Fruit fly (Drosophila melanogaster) whole organism, embryonic: ENCODE results near the gene Pex7.

Experiments used
- ATbp ChIP-seq: fragments of 200-800 bp; sonication (Bioruptor generic); optimal IDR thresholded peaks from 2 replicates; lab custom pipeline; 2017; ENCODE audit warnings: missing biosample characterization, mild to moderate bottlenecking, missing genetic modification characterization, missing genetic modification reagents
- Adf1 ChIP-seq: fragments of 200-800 bp; sonication (Bioruptor generic); IDR thresholded peaks from 2 replicates; pipeline ENCODE4 v1.3.6; 2022; ENCODE audit warnings: missing biosample characterization, missing genetic modification characterization
- CG10543 ChIP-seq: fragments of 200-800 bp; sonication (Bioruptor generic); optimal IDR thresholded peaks from 3 replicates; lab custom pipeline; 2017; ENCODE audit warnings: missing biosample characterization, mild to moderate bottlenecking, missing genetic modification characterization, moderate library complexity
- CG11398 ChIP-seq: fragments of 200-800 bp; sonication (Bioruptor generic); optimal IDR thresholded peaks from 2 replicates; lab custom pipeline; 2016; ENCODE audit warnings: missing biosample characterization, missing genetic modification characterization
- CG12299 ChIP-seq: fragments of 200-800 bp; sonication (Bioruptor generic); optimal IDR thresholded peaks from 2 replicates; lab custom pipeline; 2018; ENCODE audit warnings: missing biosample characterization, mild to moderate bottlenecking, missing genetic modification characterization
- CG1233 ChIP-seq: fragments of 200-800 bp; sonication (Bioruptor generic); optimal IDR thresholded peaks from 4 replicates; lab custom pipeline; 2018; ENCODE audit warnings: missing biosample characterization, mild to moderate bottlenecking, missing genetic modification characterization
- CG12391 ChIP-seq: fragments of 200-800 bp; sonication (Bioruptor generic); optimal IDR thresholded peaks from 3 replicates; lab custom pipeline; 2018; ENCODE audit warnings: missing biosample characterization, mild to moderate bottlenecking, missing genetic modification characterization, moderate library complexity
- CG12659 ChIP-seq: fragments of 200-800 bp; sonication (Bioruptor generic); optimal IDR thresholded peaks from 3 replicates; lab custom pipeline; 2017; ENCODE audit warnings: mild to moderate bottlenecking, missing biosample characterization, missing genetic modification reagents, missing genetic modification characterization
- CG12769 ChIP-seq: fragments of 200-800 bp; sonication (Bioruptor generic); optimal IDR thresholded peaks from 2 replicates; lab custom pipeline; 2019; ENCODE audit warnings: missing biosample characterization, mild to moderate bottlenecking, missing genetic modification characterization, moderate library complexity
- CG13123 ChIP-seq: fragments of 200-800 bp; sonication (Bioruptor generic); optimal IDR thresholded peaks from 2 replicates; lab custom pipeline; 2016; ENCODE audit warnings: missing biosample characterization, missing genetic modification characterization
- CG17361 ChIP-seq: fragments of 200-800 bp; sonication (Bioruptor generic); IDR thresholded peaks from 3 replicates; pipeline ENCODE4 v1.3.6; 2022; ENCODE audit warnings: missing biosample characterization, missing genetic modification characterization
- CG17829 ChIP-seq: fragments of 200-800 bp; optimal IDR thresholded peaks from 2 replicates; lab custom pipeline; 2019; ENCODE audit warnings: missing biosample characterization, mild to moderate bottlenecking, missing genetic modification characterization, moderate library complexity
- CG3065 ChIP-seq: fragments of 200-800 bp; sonication (Bioruptor generic); optimal IDR thresholded peaks from 2 replicates; lab custom pipeline; 2016; ENCODE audit warnings: missing biosample characterization, missing genetic modification characterization
- CG3163 ChIP-seq: fragments of 200-800 bp; sonication (Bioruptor generic); optimal IDR thresholded peaks from 3 replicates; lab custom pipeline; 2016; ENCODE audit warnings: missing biosample characterization, missing genetic modification characterization
- CG42726 ChIP-seq: fragments of 200-800 bp; sonication (Bioruptor generic); IDR thresholded peaks from 2 replicates; pipeline ENCODE4 v1.3.6; 2022; ENCODE audit warnings: missing biosample characterization, missing genetic modification characterization; ENCODE audit not compliant: partially characterized antibody
- CG5180 ChIP-seq: fragments of 200-800 bp; sonication (Bioruptor generic); optimal IDR thresholded peaks from 3 replicates; lab custom pipeline; 2017; ENCODE audit warnings: missing biosample characterization, missing genetic modification characterization, mild to moderate bottlenecking, moderate library complexity, missing genetic modification reagents
- CG6765 ChIP-seq: fragments of 200-800 bp; sonication (Bioruptor generic); optimal IDR thresholded peaks from 3 replicates; lab custom pipeline; 2017; ENCODE audit warnings: missing biosample characterization, mild to moderate bottlenecking, missing genetic modification characterization
- CG7357 ChIP-seq: fragments of 200-800 bp; sonication (Bioruptor generic); IDR thresholded peaks from 3 replicates; pipeline ENCODE4 v1.3.6; 2022; ENCODE audit warnings: missing biosample characterization, missing genetic modification characterization
- CG7786 ChIP-seq: fragments of 200-800 bp; sonication (Bioruptor generic); optimal IDR thresholded peaks from 2 replicates; lab custom pipeline; 2016; ENCODE audit warnings: missing biosample characterization, missing genetic modification characterization
- CG7839 ChIP-seq: fragments of 200-800 bp; sonication (Bioruptor generic); optimal IDR thresholded peaks from 3 replicates; lab custom pipeline; 2018; ENCODE audit warnings: missing biosample characterization, mild to moderate bottlenecking, missing genetic modification characterization, moderate library complexity
- CG8944 ChIP-seq: fragments of 200-800 bp; sonication (Bioruptor generic); optimal IDR thresholded peaks from 3 replicates; lab custom pipeline; 2016; ENCODE audit warnings: missing biosample characterization, missing genetic modification characterization
- CG9437 ChIP-seq: fragments of 200-800 bp; sonication (Bioruptor generic); optimal IDR thresholded peaks from 2 replicates; lab custom pipeline; 2018; ENCODE audit warnings: missing biosample characterization, mild to moderate bottlenecking, missing genetic modification characterization
- CG9876 ChIP-seq: fragments of 200-800 bp; sonication (Bioruptor generic); optimal IDR thresholded peaks from 2 replicates; lab custom pipeline; 2016; ENCODE audit warnings: missing biosample characterization, missing genetic modification characterization
- Deaf1 ChIP-seq: fragments of 200-800 bp; optimal IDR thresholded peaks from 3 replicates; lab custom pipeline; 2019; ENCODE audit warnings: missing biosample characterization, mild to moderate bottlenecking, missing genetic modification characterization, moderate library complexity
- Hand ChIP-seq: fragments of 200-800 bp; sonication (Bioruptor generic); optimal IDR thresholded peaks from 2 replicates; lab custom pipeline; 2017; ENCODE audit warnings: mild to moderate bottlenecking, missing biosample characterization, missing genetic modification reagents, missing genetic modification characterization
- MBD-R2 ChIP-seq: fragments of 200-800 bp; sonication (Bioruptor generic); IDR thresholded peaks from 2 replicates; pipeline ENCODE4 v1.3.6; 2022; ENCODE audit warnings: missing biosample characterization, missing genetic modification characterization
- Med ChIP-seq: fragments of 200-800 bp; sonication (Bioruptor generic); peaks from one replicate; lab custom pipeline; 2016; ENCODE audit warnings: missing biosample characterization, missing genetic modification characterization, mild to moderate bottlenecking, inconsistent platforms, moderate library complexity
- Sry-δ ChIP-seq: fragments of 200-800 bp; sonication (Bioruptor generic); optimal IDR thresholded peaks from 2 replicates; lab custom pipeline; 2016; ENCODE audit warnings: missing biosample characterization, missing genetic modification characterization
- ac ChIP-seq: fragments of 200-800 bp; sonication (Bioruptor generic); optimal IDR thresholded peaks from 3 replicates; lab custom pipeline; 2017; ENCODE audit warnings: missing biosample characterization, mild to moderate bottlenecking, missing genetic modification characterization
- br ChIP-seq: fragments of >200 bp; optimal IDR thresholded peaks from 2 replicates; lab custom pipeline; 2017
- cas ChIP-seq: fragments of 200-800 bp; sonication (Bioruptor generic); IDR thresholded peaks from 2 replicates; pipeline ENCODE4 v1.3.6; 2022; ENCODE audit warnings: missing biosample characterization, missing genetic modification characterization
- cg ChIP-seq: fragments of 200-800 bp; sonication (Bioruptor generic); optimal IDR thresholded peaks from 3 replicates; lab custom pipeline; 2019; ENCODE audit warnings: missing biosample characterization, mild to moderate bottlenecking, missing genetic modification characterization, moderate library complexity
- crc ChIP-seq: fragments of 200-800 bp; sonication (Bioruptor generic); optimal IDR thresholded peaks from 2 replicates; lab custom pipeline; 2016; ENCODE audit warnings: missing biosample characterization, missing genetic modification characterization
- crol ChIP-seq: fragments of 200-800 bp; sonication (Bioruptor generic); IDR thresholded peaks from 2 replicates; pipeline ENCODE4 v1.3.6; 2022; ENCODE audit warnings: missing biosample characterization, missing genetic modification characterization
- eyg ChIP-seq: fragments of 200-800 bp; sonication (Bioruptor generic); optimal IDR thresholded peaks from 3 replicates; lab custom pipeline; 2016; ENCODE audit warnings: missing biosample characterization, missing genetic modification characterization
- fu2 ChIP-seq: fragments of 200-800 bp; sonication (Bioruptor generic); optimal IDR thresholded peaks from 2 replicates; lab custom pipeline; 2016; ENCODE audit warnings: missing biosample characterization, missing genetic modification characterization
- hb ChIP-seq: fragments of 200-800 bp; sonication (Bioruptor generic); IDR thresholded peaks from 3 replicates; pipeline ENCODE4 v1.3.6; 2022; ENCODE audit warnings: missing biosample characterization, missing genetic modification characterization; ENCODE audit not compliant: partially characterized antibody
- inv ChIP-seq: fragments of 200-800 bp; sonication (Bioruptor generic); IDR thresholded peaks from 2 replicates; pipeline ENCODE4 v1.3.6; 2022; ENCODE audit warnings: missing biosample characterization, missing genetic modification characterization; ENCODE audit not compliant: partially characterized antibody
- nom ChIP-seq: fragments of 200-800 bp; sonication (Bioruptor generic); optimal IDR thresholded peaks from 2 replicates; lab custom pipeline; 2017; ENCODE audit warnings: missing biosample characterization, missing genetic modification characterization, mild to moderate bottlenecking, moderate library complexity, missing genetic modification reagents
- oc ChIP-seq: fragments of 200-800 bp; sonication (Bioruptor generic); optimal IDR thresholded peaks from 2 replicates; lab custom pipeline; 2018; ENCODE audit warnings: missing biosample characterization, mild to moderate bottlenecking, missing genetic modification characterization, moderate library complexity
- org-1 ChIP-seq: fragments of 200-800 bp; sonication (Bioruptor generic); optimal IDR thresholded peaks from 2 replicates; lab custom pipeline; 2017; ENCODE audit warnings: missing biosample characterization, missing genetic modification characterization
- phol ChIP-seq: fragments of 200-800 bp; sonication (Bioruptor generic); optimal IDR thresholded peaks from 3 replicates; lab custom pipeline; 2018; ENCODE audit warnings: missing biosample characterization, mild to moderate bottlenecking, missing genetic modification characterization, moderate library complexity
- pnt ChIP-seq: fragments of 200-800 bp; sonication (Bioruptor generic); optimal IDR thresholded peaks from 3 replicates; lab custom pipeline; 2016; ENCODE audit warnings: missing biosample characterization, missing genetic modification characterization
- sd ChIP-seq: fragments of 200-800 bp; sonication (Bioruptor generic); optimal IDR thresholded peaks from 3 replicates; lab custom pipeline; 2018; ENCODE audit warnings: missing biosample characterization, mild to moderate bottlenecking, missing genetic modification characterization, moderate library complexity
- shn ChIP-seq: fragments of 200-800 bp; sonication (Bioruptor generic); optimal IDR thresholded peaks from 3 replicates; lab custom pipeline; 2016; ENCODE audit warnings: missing biosample characterization, missing genetic modification characterization
- slp2 ChIP-seq: fragments of 200-800 bp; sonication (Bioruptor generic); optimal IDR thresholded peaks from 2 replicates; lab custom pipeline; 2016; ENCODE audit warnings: missing biosample characterization, missing genetic modification characterization
- stc ChIP-seq: fragments of 200-800 bp; sonication (Bioruptor generic); IDR thresholded peaks from 2 replicates; pipeline ENCODE4 v1.3.6; 2022; ENCODE audit warnings: missing biosample characterization, missing genetic modification characterization
- tna ChIP-seq: fragments of 200-800 bp; sonication (Bioruptor generic); IDR thresholded peaks from 2 replicates; pipeline ENCODE4 v1.3.6; 2022; ENCODE audit warnings: missing biosample characterization, missing genetic modification characterization; ENCODE audit not compliant: partially characterized antibody
- vfl ChIP-seq: fragments of 200-800 bp; sonication (Bioruptor generic); optimal IDR thresholded peaks from 2 replicates; lab custom pipeline; 2016; ENCODE audit warnings: missing biosample characterization, missing genetic modification characterization
- vvl ChIP-seq: fragments of 200-800 bp; sonication (Bioruptor generic); IDR thresholded peaks from 2 replicates; pipeline ENCODE4 v1.3.6; 2022; ENCODE audit warnings: missing biosample characterization, missing genetic modification characterization
- wdn ChIP-seq: fragments of 200-800 bp; sonication (Bioruptor generic); IDR thresholded peaks from 2 replicates; pipeline ENCODE4 v1.3.6; 2022; ENCODE audit warnings: missing biosample characterization, missing genetic modification characterization
- zfh2 ChIP-seq: fragments of 200-800 bp; sonication (Bioruptor generic); optimal IDR thresholded peaks from 2 replicates; lab custom pipeline; 2016; ENCODE audit warnings: missing biosample characterization, missing genetic modification characterization

Gene Pex7

DNA sequence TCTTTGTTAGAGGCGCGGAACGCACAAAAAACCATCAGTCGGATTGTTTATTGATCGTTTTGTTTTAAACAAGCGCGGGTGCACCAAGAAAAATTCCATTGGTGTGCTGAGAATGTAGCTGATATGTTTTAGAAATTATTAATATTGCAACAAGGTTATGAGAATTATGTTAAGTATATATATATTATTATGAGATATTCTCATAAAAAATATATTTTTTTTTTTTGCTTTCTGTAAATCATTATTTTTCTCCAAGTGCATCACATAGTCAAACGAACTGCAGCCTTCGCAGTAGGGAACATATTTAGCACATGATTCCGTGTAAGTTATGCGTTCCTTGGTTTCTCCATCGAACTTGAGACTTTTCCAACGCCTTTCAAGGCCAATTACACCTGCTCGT lies 18.0 kb upstream of the Pex7 start (continued):
- TF ChIP-seq CG9437 (GFP tag; lab: Kevin White, UChicago) (peak; percentile 44), stc (GFP tag; lab: Robert Waterston, UW) (peak; percentile 82), CG12299 (tag; lab: Kevin White, UChicago) (no peak), CG11398 (GFP tag; lab: Kevin White, UChicago) (no peak), CG8944 (GFP tag; lab: Kevin White, UChicago) (no peak), slp2 (no peak), hb (GFP tag; lab: Robert Waterston, UW) (no peak), CG12659 (peak; percentile 45), CG9876 (GFP tag; lab: Kevin White, UChicago) (no peak), phol (tag; lab: Kevin White, UChicago) (peak; percentile 82), ATbp (peak; percentile 32), CG3065 (GFP tag; lab: Kevin White, UChicago) (no peak), vvl (GFP tag; lab: Robert Waterston, UW) (peak; percentile 85), CG12391 (tag; lab: Kevin White, UChicago) (peak; percentile 63), CG7357 (GFP tag; lab: Robert Waterston, UW) (peak; percentile 59), wdn (GFP tag; lab: Robert Waterston, UW) (0 out of 2 replicates have a peak, but pooled peaks have one; percentile 24), cas (0 out of 2 replicates have a peak, but pooled peaks have one; percentile 11), CG17361 (peak; percentile 84), CG7839 (tag; lab: Kevin White, UChicago) (peak; percentile 87), nom (GFP tag; lab: Kevin White, UChicago) (no peak), fu2 (no peak), ac (GFP tag; lab: Kevin White, UChicago) (no peak), zfh2 (GFP tag; lab: Kevin White, UChicago) (no peak), org-1 (GFP tag; lab: Kevin White, UChicago) (no peak), eyg (GFP tag; lab: Kevin White, UChicago) (no peak), MBD-R2 (GFP tag; lab: Robert Waterston, UW) (no peak), shn (no peak), oc (no peak), CG17829 (tag; lab: Kevin White, UChicago) (peak; percentile 87), CG3163 (no peak), CG5180 (GFP tag; lab: Kevin White, UChicago) (peak; percentile 28), CG6765 (GFP tag; lab: Kevin White, UChicago) (no peak)

dm6 chr3L:8629701-8630343 lies 17.1 kb upstream of the Pex7 start:
- TF ChIP-seq CG1233 (GFP tag; lab: Kevin White, UChicago) (no peak), CG42726 (GFP tag; lab: Robert Waterston, UW) (no peak), CG13123 (GFP tag; lab: Kevin White, UChicago) (no peak), cg (peak; percentile 0), crol (GFP tag; lab: Robert Waterston, UW) (0 out of 2 replicates have a peak, but pooled peaks have one; percentile 11), Hand (GFP tag; lab: Kevin White, UChicago) (no peak), tna (GFP tag; lab: Robert Waterston, UW) (no peak), pnt (GFP tag; lab: Kevin White, UChicago) (no peak), CG10543 (GFP tag; lab: Kevin White, UChicago) (peak; percentile 65), br (lab: Kevin White, UChicago) (no peak), Deaf1 (tag; lab: Kevin White, UChicago) (peak; percentile 22), Med (GFP tag; lab: Kevin White, UChicago) (peak; percentile 73), CG12769 (tag; lab: Kevin White, UChicago) (peak; percentile 51), sd (peak; percentile 88), Sry-δ (GFP tag; lab: Kevin White, UChicago) (no peak), Adf1 (GFP tag; lab: Robert Waterston, UW) (no peak), CG7786 (GFP tag; lab: Kevin White, UChicago) (no peak), inv (GFP tag; lab: Robert Waterston, UW) (no peak), crc (GFP tag; lab: Kevin White, UChicago) (no peak), vfl (GFP tag; lab: Kevin White, UChicago) (no peak)
